Worm (Caenorhabditis elegans) whole organism, L4 larva: ENCODE results near the gene gcst-1.

Source experiments
- T26A8.4 ChIP-seq: fragments of 200-800 bp; sonication (Bioruptor generic); IDR thresholded peaks from 2 replicates; pipeline ENCODE4 v1.3.6; 2022; ENCODE audit warnings: missing genetic modification characterization, missing compliant biosample characterization
- ZK546.5 ChIP-seq, 2 experiments: sonication (generic microtip); optimal IDR thresholded peaks; 2 replicates each; lab custom pipeline; 2017; ENCODE audit warnings: missing biosample characterization in 2 of 2, missing genetic modification characterization in 2 of 2
- egl-27 ChIP-seq: sonication (generic microtip); optimal IDR thresholded peaks from 3 replicates; lab custom pipeline; 2017; ENCODE audit warnings: missing biosample characterization, missing genetic modification reagents, missing genetic modification characterization
- lin-15B ChIP-seq: fragments of 150-350 bp; sonication (generic microtip); optimal IDR thresholded peaks from 3 replicates; lab custom pipeline; 2014; ENCODE audit warnings: missing biosample characterization, missing genetic modification characterization
- pqm-1 ChIP-seq: sonication (generic microtip); optimal IDR thresholded peaks from 2 replicates; lab custom pipeline; 2017; ENCODE audit warnings: missing biosample characterization, missing genetic modification characterization
- ztf-11 ChIP-seq: fragments of 150-350 bp; optimal IDR thresholded peaks from 2 replicates; lab custom pipeline; 2014; ENCODE audit warnings: missing biosample characterization, missing genetic modification characterization

ce11 chrV:5736068-5736467, 23.3 kb downstream of the gcst-1 start, which contains the start of gene K09H11.6:
- TF ChIP-seq T26A8.4, result no peak
- no peak for TF ChIP-seq pqm-1 (tag; lab: Kevin White, UChicago)
- TF ChIP-seq egl-27, result no peak
- TF ChIP-seq lin-15B, result no peak
- TF ChIP-seq ztf-11 (tag; lab: Kevin White, UChicago), result no peak
- TF ChIP-seq ZK546.5 (tag; optimal IDR thresholded peaks at IDR 0.05; lab: Kevin White, UChicago), result no peak
